Worm (Caenorhabditis elegans) whole organism, late embryonic: ENCODE results near the gene C46C2.5.

ENCODE experiments used
- ama-1 ChIP-seq: fragments of 150-350 bp; optimal IDR thresholded peaks from 2 replicates; lab custom pipeline; 2014
- ceh-6 ChIP-seq: fragments of 200-800 bp; sonication (Bioruptor generic); optimal IDR thresholded peaks from 2 replicates; lab custom pipeline; 2018; ENCODE audit warnings: mild to moderate bottlenecking, missing genetic modification characterization, missing compliant biosample characterization
- che-1 ChIP-seq: sonication (generic microtip); optimal IDR thresholded peaks from 2 replicates; lab custom pipeline; 2016; ENCODE audit warnings: mild to moderate bottlenecking, missing genetic modification characterization, missing compliant biosample characterization
- dmd-4 ChIP-seq: sonication (generic microtip); optimal IDR thresholded peaks from 2 replicates; lab custom pipeline; 2016; ENCODE audit warnings: borderline replicate concordance, missing genetic modification characterization, missing compliant biosample characterization
- hlh-13 ChIP-seq: fragments of 200-800 bp; sonication (Bioruptor generic); optimal IDR thresholded peaks from 2 replicates; lab custom pipeline; 2018; ENCODE audit warnings: mild to moderate bottlenecking, missing genetic modification characterization, missing compliant biosample characterization
- nhr-11 ChIP-seq: fragments of 150-350 bp; optimal IDR thresholded peaks from 2 replicates; lab custom pipeline; 2014; ENCODE audit warnings: missing biosample characterization, missing genetic modification characterization
- nhr-232 ChIP-seq: sonication (generic microtip); optimal IDR thresholded peaks from 2 replicates; lab custom pipeline; 2016; ENCODE audit warnings: missing genetic modification characterization, missing compliant biosample characterization
- npax-4 ChIP-seq: sonication (generic microtip); optimal IDR thresholded peaks from 2 replicates; lab custom pipeline; 2016; ENCODE audit warnings: missing genetic modification characterization, missing compliant biosample characterization
- sox-2 ChIP-seq: fragments of 200-800 bp; sonication (Bioruptor generic); IDR thresholded peaks from 2 replicates; pipeline ENCODE4 v1.3.6; 2022; ENCODE audit warnings: missing genetic modification reagents, missing genetic modification characterization, missing compliant biosample characterization
- ttx-3 ChIP-seq: sonication (generic microtip); optimal IDR thresholded peaks from 2 replicates; lab custom pipeline; 2016; ENCODE audit warnings: missing genetic modification reagents, missing genetic modification characterization, missing compliant biosample characterization
- unc-42 ChIP-seq: sonication (generic microtip); optimal IDR thresholded peaks from 2 replicates; lab custom pipeline; 2016; ENCODE audit warnings: missing genotype, missing genetic modification characterization, missing compliant biosample characterization

DNA sequence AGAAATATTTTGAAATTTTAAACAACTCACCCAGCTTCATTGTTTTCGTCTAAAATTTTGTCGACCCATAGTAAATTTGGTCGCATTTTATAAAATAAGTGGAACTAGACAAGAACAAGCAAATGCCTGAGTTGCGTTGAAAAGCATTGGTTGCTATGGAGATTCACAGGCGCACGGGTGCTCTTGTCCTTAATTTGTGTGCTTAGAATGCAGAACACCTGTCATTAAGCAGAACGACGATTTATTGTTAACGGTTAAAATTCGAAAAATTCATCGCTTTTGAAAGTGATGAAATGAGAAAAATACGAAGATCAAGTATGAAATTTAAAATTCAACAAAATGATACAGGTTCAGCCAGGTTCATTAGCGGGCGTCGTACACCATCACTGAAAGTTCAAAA lies 46.3 kb downstream of the C46C2.5 start, which contains the start of gene daf-10:
- TF ChIP-seq hlh-13 (GFP tag; lab: Kevin White, UChicago) (no peak), unc-42 (tag; lab: Kevin White, UChicago) (no peak), npax-4 (tag; lab: Kevin White, UChicago) (no peak), sox-2 (GFP tag; lab: Robert Waterston, UW) (no peak), nhr-11 (tag; lab: Kevin White, UChicago) (no peak), dmd-4 (tag; lab: Kevin White, UChicago) (no peak), nhr-232 (tag; lab: Kevin White, UChicago) (no peak), ceh-6 (GFP tag; lab: Kevin White, UChicago) (no peak), ttx-3 (tag; lab: Kevin White, UChicago) (no peak), che-1 (no peak), ama-1 (no peak)
